Fruit fly (Drosophila melanogaster) whole organism, prepupa: ENCODE results near the gene kri.

ENCODE experiments used
- CG16779 ChIP-seq: fragments of 200-800 bp; sonication (Bioruptor generic); optimal IDR thresholded peaks from 3 replicates; lab custom pipeline; 2017; ENCODE audit warnings: missing biosample characterization, mild to moderate bottlenecking, missing genetic modification characterization
- CG8119 ChIP-seq: fragments of 200-800 bp; sonication (Bioruptor generic); IDR thresholded peaks from 3 replicates; pipeline ENCODE4 v1.3.6; 2022; ENCODE audit warnings: missing biosample characterization, missing genetic modification characterization
- Ets96B ChIP-seq: fragments of 200-800 bp; optimal IDR thresholded peaks from 2 replicates; lab custom pipeline; 2019; ENCODE audit warnings: missing biosample characterization, mild to moderate bottlenecking, missing genetic modification characterization, moderate library complexity
- fkh ChIP-seq: fragments of 200-800 bp; sonication (Bioruptor generic); optimal IDR thresholded peaks from 3 replicates; lab custom pipeline; 2017; ENCODE audit warnings: missing biosample characterization, mild to moderate bottlenecking, missing genetic modification characterization, moderate library complexity

- TF ChIP-seq Ets96B (tag; lab: Kevin White, UChicago): peak; percentile 77
- TF ChIP-seq CG8119 (GFP tag; lab: Robert Waterston, UW): peak; percentile 97
- TF ChIP-seq fkh (GFP tag; lab: Kevin White, UChicago): no peak
- peak; percentile 70 for TF ChIP-seq CG16779 (tag; lab: Kevin White, UChicago)
Measured at dm6 chr3L:5834245-5834644, 23.5 kb downstream of the kri start.
